Fruit fly (Drosophila melanogaster) whole organism, embryonic: Measurements from ENCODE around the gene CG31131.

Source experiments
- BEAF-32 ChIP-seq: fragments of 200-800 bp; sonication (Bioruptor generic); optimal IDR thresholded peaks from 3 replicates; lab custom pipeline; 2017; ENCODE audit warnings: missing biosample characterization, missing genetic modification characterization, mild to moderate bottlenecking, moderate library complexity, missing genetic modification reagents
- CG1024 ChIP-seq: fragments of 200-800 bp; sonication (Bioruptor generic); IDR thresholded peaks from 2 replicates; pipeline ENCODE4 v1.3.6; 2022; ENCODE audit warnings: missing biosample characterization, missing genetic modification characterization
- CG10366 ChIP-seq: fragments of 200-800 bp; sonication (Bioruptor generic); IDR thresholded peaks from 2 replicates; pipeline ENCODE4 v1.3.6; 2022; ENCODE audit warnings: missing biosample characterization, missing genetic modification characterization
- CG11504 ChIP-seq: fragments of 200-800 bp; sonication (Bioruptor generic); optimal IDR thresholded peaks from 3 replicates; lab custom pipeline; 2019; ENCODE audit warnings: missing biosample characterization, mild to moderate bottlenecking, missing genetic modification characterization, moderate library complexity
- CG13624 ChIP-seq: fragments of 200-800 bp; sonication (Bioruptor generic); optimal IDR thresholded peaks from 2 replicates; lab custom pipeline; 2016; ENCODE audit warnings: missing biosample characterization, missing genetic modification characterization
- CG13894 ChIP-seq: fragments of 200-800 bp; sonication (Bioruptor generic); optimal IDR thresholded peaks from 3 replicates; lab custom pipeline; 2018; ENCODE audit warnings: missing biosample characterization, mild to moderate bottlenecking, missing genetic modification characterization, moderate library complexity
- CG14014 ChIP-seq: fragments of 200-800 bp; sonication (Bioruptor generic); IDR thresholded peaks from 2 replicates; pipeline ENCODE4 v1.3.6; 2022; ENCODE audit warnings: missing biosample characterization, missing genetic modification characterization
- CG17612 ChIP-seq: fragments of 200-800 bp; sonication (Bioruptor generic); IDR thresholded peaks from 2 replicates; pipeline ENCODE4 v1.3.6; 2022; ENCODE audit warnings: missing biosample characterization, missing genetic modification characterization
- CG17829 ChIP-seq: fragments of 200-800 bp; optimal IDR thresholded peaks from 2 replicates; lab custom pipeline; 2019; ENCODE audit warnings: missing biosample characterization, mild to moderate bottlenecking, missing genetic modification characterization, moderate library complexity
- CG2116 ChIP-seq: fragments of 200-800 bp; sonication (Bioruptor generic); optimal IDR thresholded peaks from 3 replicates; lab custom pipeline; 2018; ENCODE audit warnings: missing biosample characterization, mild to moderate bottlenecking, missing genetic modification characterization
- CG2120 ChIP-seq: fragments of 200-800 bp; sonication (Bioruptor generic); optimal IDR thresholded peaks from 3 replicates; lab custom pipeline; 2016; ENCODE audit warnings: missing biosample characterization, missing genetic modification characterization
- CG34376 ChIP-seq: fragments of 200-800 bp; sonication (Bioruptor generic); optimal IDR thresholded peaks from 2 replicates; lab custom pipeline; 2018; ENCODE audit warnings: missing biosample characterization, mild to moderate bottlenecking, missing genetic modification characterization
- CG6272 ChIP-seq: fragments of 200-800 bp; sonication (Bioruptor generic); IDR thresholded peaks from 2 replicates; pipeline ENCODE4 v1.3.6; 2022; ENCODE audit warnings: missing biosample characterization, missing genetic modification characterization
- CG7556 ChIP-seq: fragments of 200-800 bp; sonication (Bioruptor generic); optimal IDR thresholded peaks from 2 replicates; lab custom pipeline; 2017; ENCODE audit warnings: missing biosample characterization, mild to moderate bottlenecking, missing genetic modification characterization
- CG8281 ChIP-seq: fragments of 200-800 bp; sonication (Bioruptor generic); optimal IDR thresholded peaks from 2 replicates; lab custom pipeline; 2018; ENCODE audit warnings: missing biosample characterization, mild to moderate bottlenecking, missing genetic modification characterization, moderate library complexity
- CG9437 ChIP-seq: fragments of 200-800 bp; sonication (Bioruptor generic); optimal IDR thresholded peaks from 2 replicates; lab custom pipeline; 2018; ENCODE audit warnings: missing biosample characterization, mild to moderate bottlenecking, missing genetic modification characterization
- D19B ChIP-seq: fragments of 200-800 bp; sonication (Bioruptor generic); optimal IDR thresholded peaks from 2 replicates; lab custom pipeline; 2017; ENCODE audit warnings: missing biosample characterization, mild to moderate bottlenecking, missing genetic modification characterization
- Dbx ChIP-seq: fragments of 200-800 bp; sonication (Bioruptor generic); IDR thresholded peaks from 3 replicates; pipeline ENCODE4 v1.3.6; 2022; ENCODE audit warnings: missing biosample characterization, missing genetic modification characterization
- Dll ChIP-seq: fragments of 200-800 bp; sonication (Bioruptor generic); IDR thresholded peaks from 4 replicates; pipeline ENCODE4 v1.3.6; 2022; ENCODE audit warnings: missing biosample characterization, missing genetic modification characterization; ENCODE audit not compliant: partially characterized antibody
- Elba2 ChIP-seq: fragments of 200-800 bp; sonication (Bioruptor generic); optimal IDR thresholded peaks from 3 replicates; lab custom pipeline; 2016; ENCODE audit warnings: missing biosample characterization, missing genetic modification characterization
- Ets65A ChIP-seq: fragments of 200-800 bp; sonication (Bioruptor generic); peaks from one replicate; lab custom pipeline; 2016; ENCODE audit warnings: missing biosample characterization, missing genetic modification characterization
- Fer1 ChIP-seq: fragments of 200-800 bp; sonication (Bioruptor generic); optimal IDR thresholded peaks from 2 replicates; lab custom pipeline; 2017; ENCODE audit warnings: missing biosample characterization, mild to moderate bottlenecking, missing genetic modification characterization
- Fer2 ChIP-seq: fragments of 200-800 bp; sonication (Bioruptor generic); optimal IDR thresholded peaks from 2 replicates; lab custom pipeline; 2018; ENCODE audit warnings: missing biosample characterization, mild to moderate bottlenecking, missing genetic modification characterization, moderate library complexity
- Fer3 ChIP-seq: fragments of 200-800 bp; sonication (Bioruptor generic); optimal IDR thresholded peaks from 2 replicates; lab custom pipeline; 2018; ENCODE audit warnings: missing biosample characterization, mild to moderate bottlenecking, missing genetic modification characterization, moderate library complexity
- HmgZ ChIP-seq: fragments of 200-800 bp; sonication (Bioruptor generic); optimal IDR thresholded peaks from 2 replicates; lab custom pipeline; 2018; ENCODE audit warnings: missing biosample characterization, mild to moderate bottlenecking, missing genetic modification characterization
- Jarid2 ChIP-seq: fragments of 200-800 bp; sonication (Bioruptor generic); optimal IDR thresholded peaks from 3 replicates; lab custom pipeline; 2017; ENCODE audit warnings: mild to moderate bottlenecking, missing biosample characterization, missing genetic modification reagents, missing genetic modification characterization
- NFAT ChIP-seq: fragments of 200-800 bp; sonication (Bioruptor generic); IDR thresholded peaks from 2 replicates; pipeline ENCODE4 v1.3.6; 2022; ENCODE audit warnings: missing biosample characterization, missing genetic modification characterization
- Pdp1 ChIP-seq, 2 experiments: fragments of 200-800 bp; sonication (Bioruptor generic); optimal IDR thresholded peaks; 3 replicates each; lab custom pipeline; 2016; ENCODE audit warnings: missing biosample characterization in 2 of 2, missing genetic modification characterization in 2 of 2, mild to moderate bottlenecking in 1 of 2, moderate library complexity in 1 of 2
- Poxn ChIP-seq: fragments of 200-800 bp; sonication (Bioruptor generic); IDR thresholded peaks from 2 replicates; pipeline ENCODE4 v1.3.6; 2022; ENCODE audit warnings: missing biosample characterization, missing genetic modification characterization
- Rfx ChIP-seq: fragments of 200-800 bp; sonication (Bioruptor generic); IDR thresholded peaks from 2 replicates; pipeline ENCODE4 v1.3.6; 2022; ENCODE audit warnings: missing biosample characterization, missing genetic modification characterization
- Rx ChIP-seq: fragments of 200-800 bp; sonication (Bioruptor generic); IDR thresholded peaks from 2 replicates; pipeline ENCODE4 v1.3.6; 2022; ENCODE audit warnings: missing biosample characterization, missing genetic modification characterization
- Sox102F ChIP-seq: fragments of 200-800 bp; sonication (Bioruptor generic); optimal IDR thresholded peaks from 2 replicates; lab custom pipeline; 2018; ENCODE audit warnings: missing biosample characterization, mild to moderate bottlenecking, missing genetic modification characterization, moderate library complexity
- Spps ChIP-seq: fragments of 200-800 bp; sonication (Bioruptor generic); optimal IDR thresholded peaks from 2 replicates; lab custom pipeline; 2018; ENCODE audit warnings: missing biosample characterization, mild to moderate bottlenecking, missing genetic modification characterization
- YL-1 ChIP-seq: fragments of 200-800 bp; sonication (Bioruptor generic); optimal IDR thresholded peaks from 3 replicates; lab custom pipeline; 2017; ENCODE audit warnings: missing biosample characterization, mild to moderate bottlenecking, missing genetic modification characterization
- ab ChIP-seq: fragments of 200-800 bp; sonication (Bioruptor generic); optimal IDR thresholded peaks from 2 replicates; lab custom pipeline; 2016; ENCODE audit warnings: missing biosample characterization, missing genetic modification characterization
- danr ChIP-seq: fragments of 200-800 bp; sonication (Bioruptor generic); IDR thresholded peaks from 2 replicates; pipeline ENCODE4 v1.3.6; 2022; ENCODE audit warnings: missing biosample characterization, missing genetic modification characterization
- fd3F ChIP-seq: fragments of 200-800 bp; sonication (Bioruptor generic); optimal IDR thresholded peaks from 2 replicates; lab custom pipeline; 2018; ENCODE audit warnings: missing biosample characterization, mild to moderate bottlenecking, missing genetic modification characterization, moderate library complexity
- gsb-n ChIP-seq: fragments of 200-800 bp; sonication (Bioruptor generic); optimal IDR thresholded peaks from 3 replicates; lab custom pipeline; 2018; ENCODE audit warnings: missing biosample characterization, mild to moderate bottlenecking, missing genetic modification characterization
- inv ChIP-seq: fragments of 200-800 bp; sonication (Bioruptor generic); IDR thresholded peaks from 2 replicates; pipeline ENCODE4 v1.3.6; 2022; ENCODE audit warnings: missing biosample characterization, missing genetic modification characterization; ENCODE audit not compliant: partially characterized antibody
- kay ChIP-seq: fragments of 200-800 bp; sonication (Bioruptor generic); optimal IDR thresholded peaks from 2 replicates; lab custom pipeline; 2016; ENCODE audit warnings: missing biosample characterization, missing genetic modification characterization
- nmo ChIP-seq: fragments of 200-800 bp; sonication (Bioruptor generic); optimal IDR thresholded peaks from 2 replicates; lab custom pipeline; 2018; ENCODE audit warnings: missing biosample characterization, mild to moderate bottlenecking, missing genetic modification characterization, moderate library complexity
- pan ChIP-seq, 4 experiments: fragments of >200 bp in 3 of 4; fragments of 200-800 bp in 1 of 4; sonication (Bioruptor generic) in 1 of 4; optimal IDR thresholded peaks in 3 of 4; IDR thresholded peaks in 1 of 4; 2 replicates each; pipeline versions ENCODE4 v1.3.6 to Lab custom; 2017 to 2022; ENCODE audit warnings: missing biosample characterization in 2 of 4, missing genetic modification characterization in 2 of 4, mixed read lengths in 1 of 4
- pnt ChIP-seq: fragments of 200-800 bp; sonication (Bioruptor generic); optimal IDR thresholded peaks from 3 replicates; lab custom pipeline; 2016; ENCODE audit warnings: missing biosample characterization, missing genetic modification characterization
- rib ChIP-seq: fragments of 200-800 bp; sonication (Bioruptor generic); IDR thresholded peaks from 2 replicates; pipeline ENCODE4 v1.3.6; 2022; ENCODE audit warnings: missing biosample characterization, missing genetic modification characterization
- sens ChIP-seq: fragments of 200-800 bp; sonication (Bioruptor generic); peaks from one replicate; lab custom pipeline; 2016; ENCODE audit warnings: missing biosample characterization, missing genetic modification characterization
- sob ChIP-seq: fragments of 200-800 bp; sonication (Bioruptor generic); IDR thresholded peaks from 2 replicates; pipeline ENCODE4 v1.3.6; 2022; ENCODE audit warnings: missing biosample characterization, missing genetic modification characterization
- sqz ChIP-seq: fragments of 200-800 bp; sonication (Bioruptor generic); optimal IDR thresholded peaks from 3 replicates; lab custom pipeline; 2018; ENCODE audit warnings: missing biosample characterization, mild to moderate bottlenecking, missing genetic modification characterization
- yki ChIP-seq: fragments of >200 bp; optimal IDR thresholded peaks from 3 replicates; lab custom pipeline; 2018
- zfh2 ChIP-seq: fragments of 200-800 bp; sonication (Bioruptor generic); optimal IDR thresholded peaks from 2 replicates; lab custom pipeline; 2016; ENCODE audit warnings: missing biosample characterization, missing genetic modification characterization

Gene CG31131

DNA sequence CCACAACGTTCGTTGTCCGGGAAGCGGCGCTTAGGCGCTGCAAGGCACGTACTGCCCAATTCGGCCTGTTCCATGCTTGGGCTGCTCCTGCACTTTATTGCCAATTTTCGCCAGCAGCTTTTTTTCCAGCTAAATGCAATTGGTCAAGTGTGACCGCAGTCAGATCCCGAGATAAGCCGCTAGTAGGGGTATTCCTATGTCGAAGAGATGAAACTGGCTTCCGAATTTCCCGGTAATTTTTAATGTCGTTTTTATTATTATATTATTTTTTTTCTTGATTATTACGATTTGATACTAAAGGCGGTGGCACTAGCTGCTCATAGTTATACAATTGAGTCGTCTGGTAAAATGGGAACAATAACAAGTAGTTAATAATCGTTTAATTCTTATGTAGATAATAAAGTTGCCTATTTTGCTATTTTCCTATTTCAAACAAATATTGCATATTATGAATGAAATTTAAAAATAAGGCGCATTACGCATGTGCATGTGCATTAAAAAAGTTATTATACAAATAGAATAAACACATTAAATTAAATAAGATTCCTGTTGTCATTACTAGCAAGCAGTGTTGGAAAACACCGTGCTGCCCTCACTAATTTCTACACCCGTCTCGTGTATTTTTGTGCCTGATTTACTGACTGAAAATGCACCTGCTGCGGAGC, 46.5 kb downstream of the CG31131 start, which contains the start of the genes CG5003 and mRpS22 (continued):
- peak; percentile 54 for TF ChIP-seq gsb-n (tag; lab: Kevin White, UChicago)
- TF ChIP-seq Fer1 (GFP tag; lab: Kevin White, UChicago): peak; percentile 47
- TF ChIP-seq CG17829: peak; percentile 67
- TF ChIP-seq CG8281: peak; percentile 8
- peak; percentile 17 for TF ChIP-seq Jarid2 (GFP tag; lab: Kevin White, UChicago)
- no peak for TF ChIP-seq CG1024 (GFP tag; lab: Robert Waterston, UW)
- peak; percentile 44 for TF ChIP-seq zfh2 (GFP tag; lab: Kevin White, UChicago)
- peak; percentile 3 for TF ChIP-seq Spps (tag; lab: Kevin White, UChicago)
- TF ChIP-seq Sox102F (GFP tag; lab: Kevin White, UChicago): peak; percentile 59
- TF ChIP-seq CG2120 (GFP tag; lab: Kevin White, UChicago): peak; percentile 59
- TF ChIP-seq Ets65A (GFP tag; lab: Kevin White, UChicago): peak; percentile 87
- peak; percentile 51 for TF ChIP-seq CG2116 (GFP tag; lab: Kevin White, UChicago)
- no peak for TF ChIP-seq CG14014
- TF ChIP-seq rib (GFP tag; lab: Robert Waterston, UW): peak; percentile 20; the same call in 1 of the 2 replicates
- TF ChIP-seq Dll (GFP tag; lab: Robert Waterston, UW): peak; percentile 41; the same call in 2 of the 4 replicates
- peak; percentile 68 for TF ChIP-seq CG7556 (GFP tag; lab: Kevin White, UChicago)
- peak; percentile 24 for TF ChIP-seq CG13894 (tag; lab: Kevin White, UChicago)
- 0 out of 2 replicates have a peak, but pooled peaks have one; percentile 2 for TF ChIP-seq CG6272 (GFP tag; lab: Robert Waterston, UW)
- TF ChIP-seq Rfx: peak; percentile 68; the same call in 1 of the 2 replicates
- TF ChIP-seq yki (lab: Kevin White, UChicago): no peak
- TF ChIP-seq CG9437 (GFP tag; lab: Kevin White, UChicago): peak; percentile 60
- peak; percentile 42; the same call in 1 of the 2 replicates for TF ChIP-seq NFAT (GFP tag; lab: Robert Waterston, UW)
- TF ChIP-seq fd3F: peak; percentile 35
- TF ChIP-seq nmo (GFP tag; lab: Kevin White, UChicago): peak; percentile 80
- no peak for TF ChIP-seq CG17612 (GFP tag; lab: Robert Waterston, UW)
- no peak for TF ChIP-seq ab (GFP tag; lab: Kevin White, UChicago)
- peak; percentile 46 for TF ChIP-seq Fer3
- peak; percentile 32 for TF ChIP-seq HmgZ (tag; lab: Kevin White, UChicago)
- peak; percentile 55 for TF ChIP-seq kay (GFP tag; lab: Kevin White, UChicago)
- peak; percentile 45 for TF ChIP-seq D19B (GFP tag; lab: Kevin White, UChicago)
- no peak for TF ChIP-seq Rx (GFP tag; lab: Robert Waterston, UW)
- no peak for TF ChIP-seq pnt
- TF ChIP-seq BEAF-32 (GFP tag; lab: Kevin White, UChicago): peak; percentile 68
- no peak for TF ChIP-seq Poxn (GFP tag; lab: Robert Waterston, UW)
- peak; percentile 20 for TF ChIP-seq CG34376
- peak; percentile 66 for TF ChIP-seq Elba2 (GFP tag; lab: Kevin White, UChicago)
- peak in 1 of 2 experiments; percentile 32 for TF ChIP-seq Pdp1 (GFP tag; optimal IDR thresholded peaks at IDR 0.05; lab: Kevin White, UChicago)
- TF ChIP-seq CG13624 (GFP tag; lab: Kevin White, UChicago): no peak
- peak; percentile 69 for TF ChIP-seq sqz
- peak; percentile 83 for TF ChIP-seq sens (GFP tag; lab: Kevin White, UChicago)
- no peak for TF ChIP-seq pan (optimal IDR thresholded peaks at IDR 0.05; lab: Kevin White, UChicago)
- TF ChIP-seq pan (GFP tag; optimal IDR thresholded peaks at IDR 0.05 in 1 of 2, IDR thresholded peaks at IDR 0.05 in 1 of 2): peak in 1 of 2 experiments; percentile 59
- TF ChIP-seq Dbx: peak; percentile 17; the same call in 2 of the 3 replicates
- TF ChIP-seq sob: peak; percentile 74
- TF ChIP-seq CG11504 (tag; lab: Kevin White, UChicago): peak; percentile 73
- peak; percentile 39 for TF ChIP-seq YL-1 (GFP tag; lab: Kevin White, UChicago)
- TF ChIP-seq CG10366 (GFP tag; lab: Robert Waterston, UW): peak; percentile 23
- TF ChIP-seq Fer2 (tag; lab: Kevin White, UChicago): peak; percentile 63
- 0 out of 2 replicates have a peak, but pooled peaks have one; percentile 30 for TF ChIP-seq inv (GFP tag; lab: Robert Waterston, UW)
- 0 out of 2 replicates have a peak, but pooled peaks have one; percentile 26 for TF ChIP-seq danr
